Fruit fly (Drosophila melanogaster): Measurements from ENCODE around the gene CG12617.

DNA sequence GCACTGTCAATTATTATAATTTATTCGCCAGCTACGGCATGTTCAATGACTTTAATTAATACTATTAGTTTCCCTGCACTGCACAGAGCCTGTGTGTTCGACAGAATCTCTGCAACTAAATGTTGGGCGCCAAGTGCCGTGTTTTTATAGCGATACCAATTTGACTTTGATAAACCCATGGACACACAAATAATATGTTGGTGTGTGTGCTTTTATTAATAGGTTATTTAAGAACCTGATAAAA, 30.2 kb upstream of the CG12617 start, which contains the start of gene CG17570:
- TF ChIP-seq Adf1 (GFP tag; IDR thresholded peaks at IDR 0.05) (no peak), knrl (GFP tag; IDR thresholded peaks at IDR 0.05; ENCODE audit: partially characterized antibody) (no peak)
